Worm (Caenorhabditis elegans): Measurements from ENCODE around the gene ZK673.1.
"Not testable (repeated sequence)": the region's sequence is repeated elsewhere in the genome, so short reads cannot be mapped to it uniquely, and the experiment has no call there.

Gene ZK673.1

ce11 chrII:10442846-10443245 is at the start of gene ZK673.1:
Gene ZK673.1 (plus strand): TSS chrII:10443146.
- not testable (repeated sequence) for TF ChIP-seq pax-3 (tag; optimal IDR thresholded peaks at IDR 0.05); lir-3 (tag; optimal IDR thresholded peaks at IDR 0.05; ENCODE audit: poor library complexity); mdl-1 (tag; optimal IDR thresholded peaks at IDR 0.05)

ce11 chrII:10393282-10394179 is 49.4 kb upstream of the ZK673.1 start, which contains the start of gene gpd-1:
Gene gpd-1 (plus strand): TSS chrII:10394129.
- TF ChIP-seq efl-1 (optimal IDR thresholded peaks at IDR 0.05) (no peak), efl-1 (GFP tag; optimal IDR thresholded peaks at IDR 0.05 in 1 of 2) (peak in 1 of 2 experiments; percentile 78), mep-1 (tag; optimal IDR thresholded peaks at IDR 0.05) (no peak), elt-2 (tag; optimal IDR thresholded peaks at IDR 0.05) (peak; percentile 20), elt-3 (tag; optimal IDR thresholded peaks at IDR 0.05) (no peak), mef-2 (tag; optimal IDR thresholded peaks at IDR 0.05) (no peak), ztf-4 (tag; optimal IDR thresholded peaks at IDR 0.05) (no peak), hpl-2 (GFP tag; optimal IDR thresholded peaks at IDR 0.05) (no peak), C16A3.4 (tag; optimal IDR thresholded peaks at IDR 0.05) (no peak)

ce11 chrII:10395303-10395757 is 47.6 kb upstream of the ZK673.1 start, which contains the start of gene T09F3.4:
Gene T09F3.4 (plus strand): TSS chrII:10395707.
- TF ChIP-seq egl-27 (tag; optimal IDR thresholded peaks at IDR 0.05) (no peak), ceh-8 (GFP tag; optimal IDR thresholded peaks at IDR 0.05) (no peak), lin-14 (GFP tag; optimal IDR thresholded peaks at IDR 0.05) (peak; percentile 71), nhr-12 (tag; optimal IDR thresholded peaks at IDR 0.05) (no peak), hlh-17 (GFP tag; optimal IDR thresholded peaks at IDR 0.05; ENCODE audit: borderline replicate concordance) (no peak), unc-130 (tag; optimal IDR thresholded peaks at IDR 0.05) (peak; percentile 44), ztf-4 (tag; optimal IDR thresholded peaks at IDR 0.05) (peak; percentile 0), lin-15B (tag; optimal IDR thresholded peaks at IDR 0.05) (peak; percentile 28), lir-3 (tag; optimal IDR thresholded peaks at IDR 0.05; ENCODE audit: poor library complexity) (peak; percentile 92), blmp-1 (tag; optimal IDR thresholded peaks at IDR 0.05) (peak; percentile 58), unc-98 (GFP tag; IDR thresholded peaks at IDR 0.05) (no peak; the same call in 1 of the 2 replicates), unc-62 (GFP tag; optimal IDR thresholded peaks at IDR 0.05) (no peak), pag-3 (tag; optimal IDR thresholded peaks at IDR 0.05; ENCODE audit: borderline replicate concordance, insufficient read depth) (no peak), elt-2 (tag; optimal IDR thresholded peaks at IDR 0.05) (peak; percentile 56), nhr-28 (tag; optimal IDR thresholded peaks at IDR 0.05) (no peak), egl-13 (tag; optimal IDR thresholded peaks at IDR 0.05) (peak; percentile 68), nhr-90 (tag; optimal IDR thresholded peaks at IDR 0.05; ENCODE audit: poor library complexity) (peak; percentile 82), elt-3 (tag; optimal IDR thresholded peaks at IDR 0.05) (peak in 1 of 6 experiments; percentile 35), unc-30 (tag; optimal IDR thresholded peaks at IDR 0.05) (no peak), ceh-82 (tag; optimal IDR thresholded peaks at IDR 0.05) (peak in 1 of 3 experiments; percentile 38), xbp-1 (tag; optimal IDR thresholded peaks at IDR 0.05) (peak; percentile 78), nhr-11 (tag; optimal IDR thresholded peaks at IDR 0.05) (no peak), C16A3.4 (tag; optimal IDR thresholded peaks at IDR 0.05) (peak; percentile 38), nhr-84 (tag; optimal IDR thresholded peaks at IDR 0.05) (no peak), nhr-71 (tag; optimal IDR thresholded peaks at IDR 0.05) (peak; percentile 87), ceh-90 (tag; optimal IDR thresholded peaks at IDR 0.05) (peak; percentile 86), swsn-7 (tag; optimal IDR thresholded peaks at IDR 0.05) (peak; percentile 77), mdl-1 (tag; optimal IDR thresholded peaks at IDR 0.05) (no peak), irx-1 (tag; optimal IDR thresholded peaks at IDR 0.05) (peak; percentile 82), nhr-76 (tag; optimal IDR thresholded peaks at IDR 0.05) (no peak), tbx-2 (tag; optimal IDR thresholded peaks at IDR 0.05) (peak; percentile 82), nhr-77 (tag; optimal IDR thresholded peaks at IDR 0.05) (no peak), tlp-1 (tag; optimal IDR thresholded peaks at IDR 0.05) (no peak), fkh-10 (GFP tag; optimal IDR thresholded peaks at IDR 0.05) (peak; percentile 21), sptf-1 (tag; optimal IDR thresholded peaks at IDR 0.05) (no peak), alr-1 (tag; optimal IDR thresholded peaks at IDR 0.05; ENCODE audit: borderline replicate concordance) (no peak), pqm-1 (tag; optimal IDR thresholded peaks at IDR 0.05) (no peak), fkh-8 (tag; optimal IDR thresholded peaks at IDR 0.05) (peak; percentile 59), aly-2 (tag; optimal IDR thresholded peaks at IDR 0.05) (no peak), efl-3 (GFP tag; optimal IDR thresholded peaks at IDR 0.05) (no peak)

All from whole organism, L1 larva.